Fruit fly (Drosophila melanogaster) whole organism, embryonic: Measurements from ENCODE around the gene pbl.

Source experiments
- CG10321 ChIP-seq: fragments of 200-800 bp; sonication (Bioruptor generic); IDR thresholded peaks from 2 replicates; pipeline ENCODE4 v1.3.6; 2022; ENCODE audit warnings: missing biosample characterization, missing genetic modification characterization
- CG15011 ChIP-seq: fragments of 200-800 bp; sonication (Bioruptor generic); optimal IDR thresholded peaks from 3 replicates; lab custom pipeline; 2018; ENCODE audit warnings: missing biosample characterization, mild to moderate bottlenecking, missing genetic modification characterization
- CG33557 ChIP-seq: fragments of 200-800 bp; sonication (Bioruptor generic); optimal IDR thresholded peaks from 2 replicates; lab custom pipeline; 2019; ENCODE audit warnings: missing biosample characterization, mild to moderate bottlenecking, missing genetic modification characterization, moderate library complexity
- Ets65A ChIP-seq: fragments of 200-800 bp; sonication (Bioruptor generic); peaks from one replicate; lab custom pipeline; 2016; ENCODE audit warnings: missing biosample characterization, missing genetic modification characterization
- Oaz ChIP-seq: fragments of 200-800 bp; sonication (Bioruptor generic); IDR thresholded peaks from 2 replicates; pipeline ENCODE4 v1.3.6; 2022; ENCODE audit warnings: missing biosample characterization, missing genetic modification characterization
- Sox102F ChIP-seq: fragments of 200-800 bp; sonication (Bioruptor generic); optimal IDR thresholded peaks from 2 replicates; lab custom pipeline; 2018; ENCODE audit warnings: missing biosample characterization, mild to moderate bottlenecking, missing genetic modification characterization, moderate library complexity
- YL-1 ChIP-seq: fragments of 200-800 bp; sonication (Bioruptor generic); optimal IDR thresholded peaks from 3 replicates; lab custom pipeline; 2017; ENCODE audit warnings: missing biosample characterization, mild to moderate bottlenecking, missing genetic modification characterization
- gsb-n ChIP-seq: fragments of 200-800 bp; sonication (Bioruptor generic); optimal IDR thresholded peaks from 3 replicates; lab custom pipeline; 2018; ENCODE audit warnings: missing biosample characterization, mild to moderate bottlenecking, missing genetic modification characterization
- h ChIP-seq: fragments of >200 bp; optimal IDR thresholded peaks from 2 replicates; lab custom pipeline; 2017
- slou ChIP-seq: fragments of 200-800 bp; sonication (Bioruptor generic); optimal IDR thresholded peaks from 3 replicates; lab custom pipeline; 2016; ENCODE audit warnings: missing biosample characterization, missing genetic modification characterization

- TF ChIP-seq Sox102F = no peak
- TF ChIP-seq CG15011 (GFP tag; lab: Kevin White, UChicago) = no peak
- TF ChIP-seq h (lab: Kevin White, UChicago) = no peak
- TF ChIP-seq slou (GFP tag; lab: Kevin White, UChicago) = no peak
- TF ChIP-seq Oaz = no peak
- no peak for TF ChIP-seq CG33557
- TF ChIP-seq CG10321 = no peak
- no peak for TF ChIP-seq gsb-n (tag; lab: Kevin White, UChicago)
- TF ChIP-seq YL-1 (GFP tag; lab: Kevin White, UChicago) = no peak
- no peak for TF ChIP-seq Ets65A (GFP tag; lab: Kevin White, UChicago)
These were observed 30.7 kb upstream of the pbl start for dm6 chr3L:7942403-7942952.
